Worm (Caenorhabditis elegans): ENCODE data around the gene C27D6.3.

Gene C27D6.3

DNA sequence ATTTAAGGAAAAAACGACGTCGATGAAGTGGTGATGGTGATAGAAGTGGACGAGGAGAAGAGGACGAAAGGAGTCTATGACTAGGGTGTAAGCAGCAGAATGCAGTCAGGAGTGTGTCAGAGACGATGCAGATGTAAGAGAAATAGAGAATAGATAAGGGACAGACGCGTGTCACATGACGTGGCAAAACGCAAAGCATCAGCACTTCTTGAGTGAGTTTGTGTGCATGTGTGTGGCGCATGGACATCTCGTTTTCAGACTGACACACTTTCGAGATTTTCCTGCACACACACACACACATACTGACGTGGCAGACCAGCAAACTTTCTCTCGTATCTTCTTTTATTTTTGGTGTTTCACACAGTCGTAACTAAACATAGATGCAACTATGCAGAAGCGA, 8.2 kb upstream of the C27D6.3 start (continued):
- TF ChIP-seq dmd-8 (GFP tag; IDR thresholded peaks at IDR 0.05) (no peak), daf-16 (GFP tag; optimal IDR thresholded peaks at IDR 0.05) (peak in 1 of 2 experiments; percentile 65), daf-16 (tag; optimal IDR thresholded peaks at IDR 0.05) (peak; percentile 87), snpc-1.2 (GFP tag; IDR thresholded peaks at IDR 0.05) (no peak), dve-1 (tag; optimal IDR thresholded peaks at IDR 0.05; ENCODE audit: insufficient read depth) (peak; percentile 78), tra-1 (GFP tag; IDR thresholded peaks at IDR 0.05) (peak; percentile 83), lsy-2 (tag; optimal IDR thresholded peaks at IDR 0.05) (peak; percentile 54 to 74), madf-9 (GFP tag; conservative IDR thresholded peaks at IDR 0.05) (peak; percentile 55; the same call in 1 of the 2 replicates), nhr-10 (tag; optimal IDR thresholded peaks at IDR 0.05) (peak; percentile 20), nhr-28 (tag; optimal IDR thresholded peaks at IDR 0.05) (peak; percentile 81), arid-1 (GFP tag; conservative IDR thresholded peaks at IDR 0.05) (no peak), ceh-20 (GFP tag; IDR thresholded peaks at IDR 0.05) (peak; percentile 80; the same call in 1 of the 2 replicates), unc-39 (tag; optimal IDR thresholded peaks at IDR 0.05) (no peak), T26A8.4 (GFP tag; IDR thresholded peaks at IDR 0.05) (peak; percentile 63), mdl-1 (tag; optimal IDR thresholded peaks at IDR 0.05) (peak; percentile 53 to 79), ztf-11 (tag; optimal IDR thresholded peaks at IDR 0.05) (no peak), lin-13 (GFP tag; optimal IDR thresholded peaks at IDR 0.05) (no peak), fos-1 (tag; optimal IDR thresholded peaks at IDR 0.05) (no peak), ceh-62 (tag; optimal IDR thresholded peaks at IDR 0.05) (no peak), hif-1 (tag; optimal IDR thresholded peaks at IDR 0.05) (peak in 1 of 2 experiments; percentile 65), Y105C5A.15 (GFP tag; IDR thresholded peaks at IDR 0.05) (no peak), ctbp-1 (GFP tag; IDR thresholded peaks at IDR 0.05) (peak; percentile 15; the same call in 1 of the 2 replicates), daf-12 (tag; optimal IDR thresholded peaks at IDR 0.05) (no peak), daf-19 (GFP tag; conservative IDR thresholded peaks at IDR 0.05) (no peak), nhr-25 (tag; optimal IDR thresholded peaks at IDR 0.05; ENCODE audit: borderline replicate concordance, insufficient read depth) (peak; percentile 49), cey-2 (tag; optimal IDR thresholded peaks at IDR 0.05; ENCODE audit: borderline replicate concordance, insufficient read depth) (no peak), zfp-3 (GFP tag; conservative IDR thresholded peaks at IDR 0.05) (0 out of 2 replicates have a peak, but pooled peaks have one; percentile 34), F37D6.2 (tag; optimal IDR thresholded peaks at IDR 0.05) (peak; percentile 2), hmg-1.1 (GFP tag; IDR thresholded peaks at IDR 0.05) (peak; percentile 67), nhr-11 (tag; optimal IDR thresholded peaks at IDR 0.05) (peak; percentile 58), saeg-2 (GFP tag; IDR thresholded peaks at IDR 0.05) (0 out of 2 replicates have a peak, but pooled peaks have one; percentile 24), daf-8 (GFP tag; IDR thresholded peaks at IDR 0.05) (no peak), spr-3 (GFP tag; optimal IDR thresholded peaks at IDR 0.05) (no peak), unc-62 (GFP tag; optimal IDR thresholded peaks at IDR 0.05 in 1 of 2) (peak in 1 of 2 experiments; percentile 67), unc-62 (tag; optimal IDR thresholded peaks at IDR 0.05) (no peak), nhr-102 (tag; optimal IDR thresholded peaks at IDR 0.05) (peak; percentile 68), jun-1 (tag; optimal IDR thresholded peaks at IDR 0.05) (peak; percentile 17), mdt-29 (GFP tag; IDR thresholded peaks at IDR 0.05) (peak; percentile 53; the same call in 1 of the 2 replicates), nhr-41 (GFP tag; IDR thresholded peaks at IDR 0.05) (no peak), ceh-28 (tag; optimal IDR thresholded peaks at IDR 0.05) (no peak), mxl-3 (GFP tag; optimal IDR thresholded peaks at IDR 0.05) (peak; percentile 94), mep-1 (tag; optimal IDR thresholded peaks at IDR 0.05) (peak; percentile 65)

DNA sequence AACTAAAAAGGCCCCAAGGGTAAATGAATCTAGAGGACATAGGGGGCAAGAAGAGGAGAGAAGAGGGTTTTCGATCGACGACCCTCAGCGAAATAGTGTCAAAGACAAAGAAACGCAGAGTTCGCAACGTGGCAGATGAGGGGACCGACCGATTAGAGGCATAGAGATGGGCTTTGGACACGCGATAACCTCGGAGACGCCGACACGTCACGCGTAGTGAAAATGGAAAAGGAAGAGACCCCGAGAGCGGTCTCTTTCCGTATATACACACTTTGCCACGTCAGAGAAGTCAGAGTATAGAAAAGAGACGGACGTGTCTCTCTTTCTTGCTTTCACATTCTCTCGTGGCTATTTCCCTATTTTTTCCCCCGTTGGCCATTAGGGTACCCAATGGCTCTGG, 7.2 kb upstream of the C27D6.3 start:
- TF ChIP-seq fos-1 (tag; optimal IDR thresholded peaks at IDR 0.05) (no peak), F26F4.8 (GFP tag; conservative IDR thresholded peaks at IDR 0.05) (no peak), nhr-41 (GFP tag; IDR thresholded peaks at IDR 0.05) (no peak), spr-1 (tag; optimal IDR thresholded peaks at IDR 0.05) (peak; percentile 45), hif-1 (tag; optimal IDR thresholded peaks at IDR 0.05) (peak in 1 of 2 experiments; percentile 58), lir-3 (tag; optimal IDR thresholded peaks at IDR 0.05) (no peak), hlh-11 (tag; optimal IDR thresholded peaks at IDR 0.05) (peak; percentile 85), mes-2 (tag; optimal IDR thresholded peaks at IDR 0.05; ENCODE audit: poor library complexity, severe bottlenecking) (peak; percentile 56), hmg-1.1 (GFP tag; IDR thresholded peaks at IDR 0.05) (peak; percentile 85), lin-38 (GFP tag; IDR thresholded peaks at IDR 0.05) (peak; percentile 48), gei-8 (GFP tag; optimal IDR thresholded peaks at IDR 0.05) (no peak), daf-8 (GFP tag; IDR thresholded peaks at IDR 0.05) (no peak), nhr-102 (tag; optimal IDR thresholded peaks at IDR 0.05) (no peak), egl-43 (GFP tag; IDR thresholded peaks at IDR 0.05) (peak; percentile 78), hlh-30 (tag; optimal IDR thresholded peaks at IDR 0.05; ENCODE audit: insufficient read depth) (peak; percentile 94)

All from whole organism, L4 larva.